Worm (Caenorhabditis elegans): ENCODE data around the gene rsp-8.

rsp-8 gene

DNA sequence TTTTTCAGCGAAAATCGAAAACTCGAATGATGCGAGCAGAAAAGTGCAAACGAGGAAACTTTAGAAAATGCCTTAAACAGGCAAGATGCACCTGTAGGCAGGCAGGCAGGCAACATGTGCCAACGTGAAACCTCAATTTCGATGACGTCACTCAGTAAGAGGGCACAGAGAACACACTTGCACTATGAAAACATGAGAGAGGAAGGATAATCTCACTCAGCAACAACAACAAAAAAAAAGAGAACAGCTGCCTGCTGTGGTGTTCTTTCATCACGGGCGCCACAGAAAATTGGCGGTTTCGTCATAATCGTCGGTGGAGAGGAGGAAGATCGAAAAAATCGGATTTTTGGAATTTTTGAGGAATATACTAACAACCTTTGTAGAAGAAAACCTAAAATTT lies 8.0 kb downstream of the rsp-8 start (continued):
- no peak for TF ChIP-seq nhr-80 (tag; optimal IDR thresholded peaks at IDR 0.05)

DNA sequence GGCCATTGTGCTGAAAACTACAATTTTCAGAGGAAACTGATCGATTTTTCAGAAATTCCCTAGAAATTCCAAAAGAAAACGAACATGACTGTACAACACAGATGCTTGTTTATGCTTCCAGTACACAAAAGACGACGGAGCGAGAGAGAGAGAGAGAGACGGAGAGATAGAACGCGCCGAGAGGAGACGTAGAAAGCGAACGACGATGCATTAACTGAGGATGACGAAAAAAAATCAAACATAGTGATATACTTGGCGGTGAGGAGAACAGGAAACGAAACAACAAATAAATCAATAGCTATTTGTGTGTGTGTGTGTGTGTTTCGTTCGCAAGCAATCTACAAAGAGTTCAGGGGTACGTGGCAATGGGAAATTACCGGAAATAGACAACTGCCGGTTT lies 8.6 kb downstream of the rsp-8 start:
- TF ChIP-seq D2030.7 (GFP tag; IDR thresholded peaks at IDR 0.05) (no peak), sdz-38 (tag; optimal IDR thresholded peaks at IDR 0.05) (no peak), nhr-80 (tag; optimal IDR thresholded peaks at IDR 0.05) (peak; percentile 30), nhr-90 (tag; optimal IDR thresholded peaks at IDR 0.05) (no peak), snpc-4 (GFP tag; optimal IDR thresholded peaks at IDR 0.05) (no peak), snpc-4 (tag; optimal IDR thresholded peaks at IDR 0.05) (no peak), aptf-3 (GFP tag; IDR thresholded peaks at IDR 0.05) (no peak), lin-40 (tag; optimal IDR thresholded peaks at IDR 0.05) (peak; percentile 7), snpc-1.1 (tag; optimal IDR thresholded peaks at IDR 0.05; ENCODE audit: insufficient read depth) (no peak), attf-5 (GFP tag; optimal IDR thresholded peaks at IDR 0.05) (peak; percentile 55), atf-7 (tag; optimal IDR thresholded peaks at IDR 0.05) (no peak), repo-1 (tag; optimal IDR thresholded peaks at IDR 0.05) (no peak), somi-1 (GFP tag; optimal IDR thresholded peaks at IDR 0.05) (no peak), F22D6.2 (tag; optimal IDR thresholded peaks at IDR 0.05) (no peak), die-1 (tag; optimal IDR thresholded peaks at IDR 0.05) (no peak), bed-1 (GFP tag; IDR thresholded peaks at IDR 0.05) (no peak), fkh-3 (tag; optimal IDR thresholded peaks at IDR 0.05) (no peak), pha-4 (tag; optimal IDR thresholded peaks at IDR 0.05) (peak; percentile 73), ztf-6 (GFP tag; IDR thresholded peaks at IDR 0.05) (no peak), dpl-1 (GFP tag; optimal IDR thresholded peaks at IDR 0.05) (no peak), Y56A3A.18 (GFP tag; IDR thresholded peaks at IDR 0.05) (no peak), ccch-3 (GFP tag; optimal IDR thresholded peaks at IDR 0.05) (no peak), let-526 (GFP tag; IDR thresholded peaks at IDR 0.05) (no peak), hmg-1.2 (GFP tag; IDR thresholded peaks at IDR 0.05) (peak; percentile 76; the same call in 1 of the 2 replicates), ekl-4 (GFP tag; IDR thresholded peaks at IDR 0.05) (no peak), xnd-1 (tag; optimal IDR thresholded peaks at IDR 0.05) (no peak), ztf-3 (GFP tag; optimal IDR thresholded peaks at IDR 0.05) (no peak), lsl-1 (GFP tag; optimal IDR thresholded peaks at IDR 0.05) (no peak), C06A6.2 (GFP tag; conservative IDR thresholded peaks at IDR 0.05) (no peak), bed-2 (GFP tag; IDR thresholded peaks at IDR 0.05) (no peak), F57A8.1 (GFP tag; optimal IDR thresholded peaks at IDR 0.05) (no peak), akir-1 (GFP tag; optimal IDR thresholded peaks at IDR 0.05) (no peak), snpc-1.3 (tag; optimal IDR thresholded peaks at IDR 0.05; ENCODE audit: insufficient read depth) (no peak), ceh-27 (GFP tag; optimal IDR thresholded peaks at IDR 0.05) (no peak), nhr-27 (tag; optimal IDR thresholded peaks at IDR 0.05) (no peak), efl-1 (GFP tag; optimal IDR thresholded peaks at IDR 0.05) (no peak), madf-3 (GFP tag; IDR thresholded peaks at IDR 0.05) (no peak), ets-4 (GFP tag; optimal IDR thresholded peaks at IDR 0.05) (no peak), cebp-1 (GFP tag; IDR thresholded peaks at IDR 0.05) (no peak), cebp-1 (tag; optimal IDR thresholded peaks at IDR 0.05) (peak; percentile 15), ztf-26 (tag; optimal IDR thresholded peaks at IDR 0.05) (no peak), nhr-120 (GFP tag; IDR thresholded peaks at IDR 0.05) (no peak), F33H1.4 (GFP tag; IDR thresholded peaks at IDR 0.05) (no peak), nfya-2 (GFP tag; IDR thresholded peaks at IDR 0.05) (no peak), B0336.3 (GFP tag; IDR thresholded peaks at IDR 0.05) (no peak), hsf-1 (GFP tag; IDR thresholded peaks at IDR 0.05) (no peak), dox-1 (GFP tag; IDR thresholded peaks at IDR 0.05) (0 out of 2 replicates have a peak, but pooled peaks have one; percentile 25), tbp1 (GFP tag; optimal IDR thresholded peaks at IDR 0.05) (no peak)

Measured in whole organism, young adult.